Worm (Caenorhabditis elegans) whole organism, midembryonic: ENCODE measurements around the gene krr-1.

ENCODE experiments used
- T22C8.4 ChIP-seq: fragments of 200-800 bp; sonication (Bioruptor generic); IDR thresholded peaks from 2 replicates; pipeline ENCODE4 v1.3.6; 2022; ENCODE audit warnings: missing genetic modification characterization, missing compliant biosample characterization
- cog-1 ChIP-seq: sonication (generic microtip); optimal IDR thresholded peaks from 2 replicates; lab custom pipeline; 2016; ENCODE audit warnings: missing genetic modification characterization, missing compliant biosample characterization
- klf-2 ChIP-seq: fragments of 200-800 bp; sonication (Bioruptor generic); conservative IDR thresholded peaks from 2 replicates; pipeline ENCODE4 v1.3.6; 2022; ENCODE audit warnings: missing genetic modification reagents, missing genetic modification characterization, missing compliant biosample characterization
- ref-1 ChIP-seq: fragments of 200-800 bp; sonication (Bioruptor generic); conservative IDR thresholded peaks from 2 replicates; pipeline ENCODE4 v1.3.6; 2022; ENCODE audit warnings: missing genetic modification reagents, missing genetic modification characterization, missing compliant biosample characterization
- tab-1 ChIP-seq: fragments of 200-800 bp; sonication (Bioruptor generic); IDR thresholded peaks from 2 replicates; pipeline ENCODE4 v1.3.6; 2022; ENCODE audit warnings: missing genetic modification characterization, missing compliant biosample characterization

DNA sequence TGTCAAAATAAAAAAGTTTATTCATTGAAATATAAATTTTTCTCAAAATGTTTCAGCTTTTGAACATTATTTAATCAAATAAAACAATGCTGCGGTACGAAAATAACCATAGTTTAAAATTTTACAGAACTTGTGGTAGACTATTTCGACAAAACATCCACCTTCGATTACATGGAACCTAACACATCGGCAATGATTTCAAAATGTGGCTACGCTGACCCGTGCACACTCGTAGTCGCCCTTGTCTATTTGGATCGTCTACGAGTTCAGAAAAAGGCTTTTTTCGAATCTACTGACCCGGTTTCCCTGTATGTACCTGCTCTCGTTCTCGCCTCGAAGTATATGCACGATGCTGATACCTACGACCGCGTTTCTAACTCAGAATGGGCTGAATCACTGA, 34.0 kb upstream of the krr-1 start:
- TF ChIP-seq klf-2 (GFP tag; lab: Robert Waterston, UW) (no peak), cog-1 (tag; lab: Kevin White, UChicago) (no peak), T22C8.4 (GFP tag; lab: Robert Waterston, UW) (no peak), tab-1 (GFP tag; lab: Robert Waterston, UW) (no peak), ref-1 (GFP tag; lab: Robert Waterston, UW) (no peak)
